Fruit fly (Drosophila melanogaster) whole organism, pupa: ENCODE measurements around the gene CG12009.

Experiments used
- CG13204 ChIP-seq: fragments of 200-800 bp; sonication (Bioruptor generic); optimal IDR thresholded peaks from 2 replicates; lab custom pipeline; 2018; ENCODE audit warnings: missing biosample characterization, mild to moderate bottlenecking, missing genetic modification characterization, moderate library complexity
- CG15710 ChIP-seq: fragments of 200-800 bp; sonication (Bioruptor generic); optimal IDR thresholded peaks from 2 replicates; lab custom pipeline; 2018; ENCODE audit warnings: missing biosample characterization, mild to moderate bottlenecking, missing genetic modification characterization, moderate library complexity
- CG17806 ChIP-seq: fragments of 200-800 bp; sonication (Bioruptor generic); optimal IDR thresholded peaks from 2 replicates; lab custom pipeline; 2018; ENCODE audit warnings: missing biosample characterization, mild to moderate bottlenecking, missing genetic modification characterization, moderate library complexity
- CG32121 ChIP-seq: fragments of 200-800 bp; sonication (Bioruptor generic); IDR thresholded peaks from 2 replicates; pipeline ENCODE4 v1.3.6; 2022; ENCODE audit warnings: missing biosample characterization, missing genetic modification characterization
- CG9948 ChIP-seq: fragments of 200-800 bp; sonication (Bioruptor generic); optimal IDR thresholded peaks from 2 replicates; lab custom pipeline; 2018; ENCODE audit warnings: missing biosample characterization, mild to moderate bottlenecking, missing genetic modification characterization, moderate library complexity
- Ets98B ChIP-seq: fragments of 200-800 bp; sonication (Bioruptor generic); IDR thresholded peaks from 2 replicates; pipeline ENCODE4 v1.3.6; 2022; ENCODE audit warnings: missing biosample characterization, missing genetic modification characterization
- Pif1A ChIP-seq: fragments of 200-800 bp; sonication (Bioruptor generic); optimal IDR thresholded peaks from 3 replicates; lab custom pipeline; 2016; ENCODE audit warnings: missing biosample characterization, missing genetic modification characterization
- fd96Ca ChIP-seq: fragments of 200-800 bp; sonication (Bioruptor generic); IDR thresholded peaks from 3 replicates; pipeline ENCODE4 v1.3.6; 2022; ENCODE audit warnings: missing biosample characterization, missing genetic modification characterization
- gl ChIP-seq: fragments of 200-800 bp; sonication (Bioruptor generic); optimal IDR thresholded peaks from 2 replicates; lab custom pipeline; 2018; ENCODE audit warnings: missing biosample characterization, mild to moderate bottlenecking, missing genetic modification characterization

- TF ChIP-seq fd96Ca (GFP tag; lab: Robert Waterston, UW), result no peak
- TF ChIP-seq CG17806, result no peak
- TF ChIP-seq gl (tag; lab: Kevin White, UChicago), result no peak
- TF ChIP-seq CG32121 (GFP tag; lab: Robert Waterston, UW), result no peak
- no peak for TF ChIP-seq Pif1A (GFP tag; lab: Kevin White, UChicago)
- TF ChIP-seq Ets98B, result no peak
- TF ChIP-seq CG13204 (GFP tag; lab: Kevin White, UChicago), result no peak
- TF ChIP-seq CG15710, result no peak
- no peak for TF ChIP-seq CG9948 (tag; lab: Kevin White, UChicago)
These were observed 23.4 kb downstream of the CG12009 start, which contains the start of gene Drsl3 for dm6 chr3L:3314696-3315095.
